Fruit fly (Drosophila melanogaster) whole organism, embryonic: ENCODE measurements around the gene Hel25E.

Experiments
- Atf-2 ChIP-seq: fragments of 200-800 bp; sonication (Bioruptor generic); optimal IDR thresholded peaks from 2 replicates; lab custom pipeline; 2016; ENCODE audit warnings: missing biosample characterization, missing genetic modification characterization
- Blimp-1 ChIP-seq: fragments of 200-800 bp; sonication (Bioruptor generic); optimal IDR thresholded peaks from 3 replicates; lab custom pipeline; 2018; ENCODE audit warnings: missing biosample characterization, missing genetic modification characterization, mild to moderate bottlenecking, moderate library complexity, missing genetic modification reagents
- CG1024 ChIP-seq: fragments of 200-800 bp; sonication (Bioruptor generic); IDR thresholded peaks from 2 replicates; pipeline ENCODE4 v1.3.6; 2022; ENCODE audit warnings: missing biosample characterization, missing genetic modification characterization
- CG10462 ChIP-seq: fragments of 200-800 bp; sonication (Bioruptor generic); optimal IDR thresholded peaks from 2 replicates; lab custom pipeline; 2016; ENCODE audit warnings: missing biosample characterization, missing genetic modification characterization
- CG12299 ChIP-seq: fragments of 200-800 bp; sonication (Bioruptor generic); optimal IDR thresholded peaks from 2 replicates; lab custom pipeline; 2018; ENCODE audit warnings: missing biosample characterization, mild to moderate bottlenecking, missing genetic modification characterization
- CG12744 ChIP-seq: fragments of 200-800 bp; sonication (Bioruptor generic); optimal IDR thresholded peaks from 2 replicates; lab custom pipeline; 2016; ENCODE audit warnings: missing biosample characterization, missing genetic modification characterization
- CG12769 ChIP-seq: fragments of 200-800 bp; sonication (Bioruptor generic); optimal IDR thresholded peaks from 2 replicates; lab custom pipeline; 2019; ENCODE audit warnings: missing biosample characterization, mild to moderate bottlenecking, missing genetic modification characterization, moderate library complexity
- CG13123 ChIP-seq: fragments of 200-800 bp; sonication (Bioruptor generic); optimal IDR thresholded peaks from 2 replicates; lab custom pipeline; 2016; ENCODE audit warnings: missing biosample characterization, missing genetic modification characterization
- CG1602 ChIP-seq: fragments of 200-800 bp; sonication (Bioruptor generic); optimal IDR thresholded peaks from 3 replicates; lab custom pipeline; 2016; ENCODE audit warnings: missing biosample characterization, missing genetic modification characterization
- CG17361 ChIP-seq: fragments of 200-800 bp; sonication (Bioruptor generic); IDR thresholded peaks from 3 replicates; pipeline ENCODE4 v1.3.6; 2022; ENCODE audit warnings: missing biosample characterization, missing genetic modification characterization
- CG17829 ChIP-seq: fragments of 200-800 bp; optimal IDR thresholded peaks from 2 replicates; lab custom pipeline; 2019; ENCODE audit warnings: missing biosample characterization, mild to moderate bottlenecking, missing genetic modification characterization, moderate library complexity
- CG17912 ChIP-seq: fragments of 200-800 bp; sonication (Bioruptor generic); optimal IDR thresholded peaks from 2 replicates; lab custom pipeline; 2018; ENCODE audit warnings: missing biosample characterization, mild to moderate bottlenecking, missing genetic modification characterization
- CG2199 ChIP-seq: fragments of 200-800 bp; sonication (Bioruptor generic); IDR thresholded peaks from 3 replicates; pipeline ENCODE4 v1.3.6; 2022; ENCODE audit warnings: missing biosample characterization, missing genetic modification characterization
- CG31388 ChIP-seq: fragments of 200-800 bp; sonication (Bioruptor generic); optimal IDR thresholded peaks from 2 replicates; lab custom pipeline; 2016; ENCODE audit warnings: missing biosample characterization, missing genetic modification characterization
- CG4328 ChIP-seq: fragments of 200-800 bp; sonication (Bioruptor generic); optimal IDR thresholded peaks from 3 replicates; lab custom pipeline; 2017; ENCODE audit warnings: missing biosample characterization, missing genetic modification reagents, missing genetic modification characterization
- CG6254 ChIP-seq: fragments of 200-800 bp; sonication (Bioruptor generic); optimal IDR thresholded peaks from 3 replicates; lab custom pipeline; 2017; ENCODE audit warnings: mild to moderate bottlenecking, missing biosample characterization, missing genetic modification reagents, missing genetic modification characterization
- CG6272 ChIP-seq: fragments of 200-800 bp; sonication (Bioruptor generic); IDR thresholded peaks from 2 replicates; pipeline ENCODE4 v1.3.6; 2022; ENCODE audit warnings: missing biosample characterization, missing genetic modification characterization
- CG7271 ChIP-seq: fragments of 200-800 bp; sonication (Bioruptor generic); optimal IDR thresholded peaks from 2 replicates; lab custom pipeline; 2018; ENCODE audit warnings: missing biosample characterization, mild to moderate bottlenecking, missing genetic modification characterization, moderate library complexity
- CG7987 ChIP-seq: fragments of 200-800 bp; sonication (Bioruptor generic); optimal IDR thresholded peaks from 2 replicates; lab custom pipeline; 2018; ENCODE audit warnings: missing biosample characterization, mild to moderate bottlenecking, missing genetic modification characterization, moderate library complexity
- Dbx ChIP-seq: fragments of 200-800 bp; sonication (Bioruptor generic); IDR thresholded peaks from 3 replicates; pipeline ENCODE4 v1.3.6; 2022; ENCODE audit warnings: missing biosample characterization, missing genetic modification characterization
- E2f1 ChIP-seq: fragments of 200-800 bp; sonication (Bioruptor generic); IDR thresholded peaks from 2 replicates; pipeline ENCODE4 v1.3.6; 2022; ENCODE audit warnings: missing biosample characterization, missing genetic modification characterization
- Fer1 ChIP-seq: fragments of 200-800 bp; sonication (Bioruptor generic); optimal IDR thresholded peaks from 2 replicates; lab custom pipeline; 2017; ENCODE audit warnings: missing biosample characterization, mild to moderate bottlenecking, missing genetic modification characterization
- Hand ChIP-seq: fragments of 200-800 bp; sonication (Bioruptor generic); optimal IDR thresholded peaks from 2 replicates; lab custom pipeline; 2017; ENCODE audit warnings: mild to moderate bottlenecking, missing biosample characterization, missing genetic modification reagents, missing genetic modification characterization
- Hmr ChIP-seq: fragments of 200-800 bp; sonication (Bioruptor generic); optimal IDR thresholded peaks from 3 replicates; lab custom pipeline; 2017; ENCODE audit warnings: mild to moderate bottlenecking, missing biosample characterization, missing genetic modification reagents, missing genetic modification characterization
- Med ChIP-seq: fragments of 200-800 bp; sonication (Bioruptor generic); peaks from one replicate; lab custom pipeline; 2016; ENCODE audit warnings: missing biosample characterization, missing genetic modification characterization, mild to moderate bottlenecking, inconsistent platforms, moderate library complexity
- Oaz ChIP-seq: fragments of 200-800 bp; sonication (Bioruptor generic); IDR thresholded peaks from 2 replicates; pipeline ENCODE4 v1.3.6; 2022; ENCODE audit warnings: missing biosample characterization, missing genetic modification characterization
- Rfx ChIP-seq: fragments of 200-800 bp; sonication (Bioruptor generic); IDR thresholded peaks from 2 replicates; pipeline ENCODE4 v1.3.6; 2022; ENCODE audit warnings: missing biosample characterization, missing genetic modification characterization
- Tbp ChIP-seq: fragments of >200 bp; optimal IDR thresholded peaks from 2 replicates; lab custom pipeline; 2018; ENCODE audit warnings: missing biosample characterization, missing genetic modification characterization
- Trl ChIP-seq, 3 experiments: fragments of >200 bp in 2 of 3; fragments of 200-800 bp in 1 of 3; sonication (Bioruptor generic) in 1 of 3; optimal IDR thresholded peaks; 2 replicates in 1 of 3; 3 replicates in 2 of 3; lab custom pipeline; 2016 to 2017; ENCODE audit warnings: missing biosample characterization in 1 of 3, missing genetic modification characterization in 1 of 3
- YL-1 ChIP-seq: fragments of 200-800 bp; sonication (Bioruptor generic); optimal IDR thresholded peaks from 3 replicates; lab custom pipeline; 2017; ENCODE audit warnings: missing biosample characterization, mild to moderate bottlenecking, missing genetic modification characterization
- ap ChIP-seq: fragments of 200-800 bp; sonication (Bioruptor generic); IDR thresholded peaks from 2 replicates; pipeline ENCODE4 v1.3.6; 2022; ENCODE audit warnings: missing biosample characterization, missing genetic modification characterization
- ara ChIP-seq: fragments of 200-800 bp; sonication (Bioruptor generic); IDR thresholded peaks from 2 replicates; pipeline ENCODE4 v1.3.6; 2022; ENCODE audit warnings: missing biosample characterization, missing genetic modification characterization
- bab2 ChIP-seq: fragments of 200-800 bp; sonication (Bioruptor generic); optimal IDR thresholded peaks from 2 replicates; lab custom pipeline; 2016; ENCODE audit warnings: missing biosample characterization, missing genetic modification characterization
- bbx ChIP-seq: fragments of 200-800 bp; sonication (Bioruptor generic); IDR thresholded peaks from 2 replicates; pipeline ENCODE4 v1.3.6; 2022; ENCODE audit warnings: missing biosample characterization, missing genetic modification characterization; ENCODE audit not compliant: partially characterized antibody
- croc ChIP-seq: fragments of 200-800 bp; sonication (Bioruptor generic); conservative IDR thresholded peaks from 3 replicates; pipeline ENCODE4 v1.3.6; 2022; ENCODE audit warnings: missing biosample characterization, missing genetic modification characterization
- crol ChIP-seq: fragments of 200-800 bp; sonication (Bioruptor generic); IDR thresholded peaks from 2 replicates; pipeline ENCODE4 v1.3.6; 2022; ENCODE audit warnings: missing biosample characterization, missing genetic modification characterization
- dmrt99B ChIP-seq: fragments of 200-800 bp; sonication (Bioruptor generic); optimal IDR thresholded peaks from 2 replicates; lab custom pipeline; 2018; ENCODE audit warnings: missing biosample characterization, mild to moderate bottlenecking, missing genetic modification characterization, moderate library complexity
- eyg ChIP-seq: fragments of 200-800 bp; sonication (Bioruptor generic); optimal IDR thresholded peaks from 3 replicates; lab custom pipeline; 2016; ENCODE audit warnings: missing biosample characterization, missing genetic modification characterization
- fd102C ChIP-seq: fragments of 200-800 bp; sonication (Bioruptor generic); optimal IDR thresholded peaks from 2 replicates; lab custom pipeline; 2018; ENCODE audit warnings: missing biosample characterization, mild to moderate bottlenecking, missing genetic modification characterization, moderate library complexity
- gem ChIP-seq: fragments of 200-800 bp; sonication (Bioruptor generic); optimal IDR thresholded peaks from 2 replicates; lab custom pipeline; 2019; ENCODE audit warnings: missing biosample characterization, mild to moderate bottlenecking, missing genetic modification characterization, moderate library complexity
- hkb ChIP-seq, 2 experiments: fragments of 200-800 bp in 1 of 2; fragments of >200 bp in 1 of 2; sonication (Bioruptor generic) in 1 of 2; IDR thresholded peaks in 1 of 2; optimal IDR thresholded peaks in 1 of 2; 2 replicates each; pipeline versions ENCODE4 v1.3.6 to Lab custom; 2017 to 2022; ENCODE audit warnings: missing biosample characterization in 1 of 2, missing genetic modification characterization in 1 of 2
- kah ChIP-seq: fragments of 200-800 bp; sonication (Bioruptor generic); optimal IDR thresholded peaks from 2 replicates; lab custom pipeline; 2018; ENCODE audit warnings: missing biosample characterization, mild to moderate bottlenecking, missing genetic modification characterization
- lab ChIP-seq: fragments of 200-800 bp; sonication (Bioruptor generic); optimal IDR thresholded peaks from 3 replicates; lab custom pipeline; 2017; ENCODE audit warnings: missing biosample characterization, missing genetic modification characterization, mild to moderate bottlenecking, moderate library complexity, missing genetic modification reagents
- luna ChIP-seq: fragments of 200-800 bp; sonication (Bioruptor generic); optimal IDR thresholded peaks from 2 replicates; lab custom pipeline; 2016; ENCODE audit warnings: missing biosample characterization, missing genetic modification characterization
- pnt ChIP-seq: fragments of 200-800 bp; sonication (Bioruptor generic); optimal IDR thresholded peaks from 3 replicates; lab custom pipeline; 2016; ENCODE audit warnings: missing biosample characterization, missing genetic modification characterization
- run ChIP-seq: fragments of 200-800 bp; sonication (Bioruptor generic); optimal IDR thresholded peaks from 3 replicates; lab custom pipeline; 2018; ENCODE audit warnings: missing biosample characterization, mild to moderate bottlenecking, missing genetic modification characterization
- tup ChIP-seq: fragments of 200-800 bp; sonication (Bioruptor generic); optimal IDR thresholded peaks from 2 replicates; lab custom pipeline; 2016; ENCODE audit warnings: missing biosample characterization, mild to moderate bottlenecking, missing genetic modification characterization, moderate library complexity
- zen2 ChIP-seq: fragments of 200-800 bp; sonication (Bioruptor generic); IDR thresholded peaks from 3 replicates; pipeline ENCODE4 v1.3.6; 2022; ENCODE audit warnings: missing biosample characterization, missing genetic modification characterization; ENCODE audit not compliant: partially characterized antibody

Hel25E gene

dm6 chr2L:5546518-5547287, 4.6 kb upstream of the Hel25E start, which contains the start of gene Oscillin (continued):
- TF ChIP-seq Trl (optimal IDR thresholded peaks at IDR 0.05; lab: Kevin White, UChicago): peak; percentile 54 to 55
- TF ChIP-seq Trl (GFP tag; optimal IDR thresholded peaks at IDR 0.05; lab: Kevin White, UChicago): peak; percentile 36
- TF ChIP-seq dmrt99B (tag; lab: Kevin White, UChicago): peak; percentile 89
- peak; percentile 93 for TF ChIP-seq CG17361 (GFP tag; lab: Robert Waterston, UW)
- TF ChIP-seq CG12299 (tag; lab: Kevin White, UChicago): peak; percentile 66
- TF ChIP-seq bab2 (GFP tag; lab: Kevin White, UChicago): peak; percentile 59
- TF ChIP-seq CG4328 (GFP tag; lab: Kevin White, UChicago): peak; percentile 78
- TF ChIP-seq CG6254 (GFP tag; lab: Kevin White, UChicago): peak; percentile 85
- peak; percentile 92 for TF ChIP-seq CG17829
- TF ChIP-seq crol (GFP tag; lab: Robert Waterston, UW): no peak
- no peak for TF ChIP-seq CG10462 (GFP tag; lab: Kevin White, UChicago)
- no peak for TF ChIP-seq CG17912 (GFP tag; lab: Kevin White, UChicago)
- peak; percentile 58 for TF ChIP-seq gem (tag; lab: Kevin White, UChicago)
- no peak for TF ChIP-seq Hmr (GFP tag; lab: Kevin White, UChicago)
- peak; percentile 79 for TF ChIP-seq E2f1
- peak; percentile 87 for TF ChIP-seq Rfx (GFP tag; lab: Robert Waterston, UW)
- TF ChIP-seq lab (GFP tag; lab: Kevin White, UChicago): peak; percentile 88
- peak; percentile 66 for TF ChIP-seq Atf-2 (GFP tag; lab: Kevin White, UChicago)
- TF ChIP-seq Tbp (GFP tag; lab: Kevin White, UChicago): no peak
- peak; percentile 49 for TF ChIP-seq YL-1 (GFP tag; lab: Kevin White, UChicago)
- peak; percentile 35 for TF ChIP-seq CG7271
- peak; percentile 4 for TF ChIP-seq CG13123
- TF ChIP-seq eyg (GFP tag; lab: Kevin White, UChicago): no peak
- peak; percentile 29 for TF ChIP-seq CG12744 (GFP tag; lab: Kevin White, UChicago)
- no peak for TF ChIP-seq tup (GFP tag; lab: Kevin White, UChicago)
- 0 out of 3 replicates have a peak, but pooled peaks have one; percentile 25 for TF ChIP-seq CG2199
- peak; percentile 55; the same call in 1 of the 2 replicates for TF ChIP-seq CG6272
- TF ChIP-seq luna: no peak
- peak; percentile 13 for TF ChIP-seq CG12769 (tag; lab: Kevin White, UChicago)
- peak; percentile 89 for TF ChIP-seq zen2 (GFP tag; lab: Robert Waterston, UW)
- TF ChIP-seq Blimp-1 (GFP tag; lab: Kevin White, UChicago): peak; percentile 100
- TF ChIP-seq CG1024 (GFP tag; lab: Robert Waterston, UW): peak; percentile 56
- peak; percentile 93 for TF ChIP-seq bbx (GFP tag; lab: Robert Waterston, UW)
- TF ChIP-seq Dbx (GFP tag; lab: Robert Waterston, UW): peak; percentile 79
- TF ChIP-seq ap (GFP tag; lab: Robert Waterston, UW): no peak
- TF ChIP-seq CG31388 (GFP tag; lab: Kevin White, UChicago): peak; percentile 31
- no peak for TF ChIP-seq run (tag; lab: Kevin White, UChicago)
- peak; percentile 90 for TF ChIP-seq Med (GFP tag; lab: Kevin White, UChicago)
- no peak; the same call in none of the 2 replicates for TF ChIP-seq Oaz (GFP tag; lab: Robert Waterston, UW)
- peak; percentile 61 for TF ChIP-seq kah
- no peak for TF ChIP-seq pnt (GFP tag; lab: Kevin White, UChicago)
- peak; percentile 44 for TF ChIP-seq CG7987 (GFP tag; lab: Kevin White, UChicago)
- peak; percentile 87 for TF ChIP-seq Fer1 (GFP tag; lab: Kevin White, UChicago)
- peak; percentile 87 for TF ChIP-seq ara
- no peak for TF ChIP-seq Hand (GFP tag; lab: Kevin White, UChicago)
- peak; percentile 18 for TF ChIP-seq CG1602 (GFP tag; lab: Kevin White, UChicago)
- TF ChIP-seq hkb (optimal IDR thresholded peaks at IDR 0.05; lab: Kevin White, UChicago): no peak
- TF ChIP-seq hkb (GFP tag; IDR thresholded peaks at IDR 0.05; lab: Robert Waterston, UW): peak; percentile 89
- TF ChIP-seq croc: peak; percentile 72; the same call in 2 of the 3 replicates
- no peak for TF ChIP-seq fd102C (GFP tag; lab: Kevin White, UChicago)
